Worm (Caenorhabditis elegans): Measurements from ENCODE around the gene oac-15.

Gene oac-15

ce11 chrV:16213323-16213722 lies 3.6 kb upstream of the oac-15 start:
- TF ChIP-seq elt-4 (tag; optimal IDR thresholded peaks at IDR 0.05), result no peak
- no peak for TF ChIP-seq tbx-7 (tag; optimal IDR thresholded peaks at IDR 0.05)
- no peak for TF ChIP-seq hlh-8 (tag; optimal IDR thresholded peaks at IDR 0.05)
- TF ChIP-seq ceh-31 (tag; optimal IDR thresholded peaks at IDR 0.05), result no peak
- TF ChIP-seq fkh-10 (GFP tag; optimal IDR thresholded peaks at IDR 0.05), result no peak
- TF ChIP-seq Y22D7AL.16 (tag; optimal IDR thresholded peaks at IDR 0.05), result no peak
- no peak for TF ChIP-seq pha-4 (tag; optimal IDR thresholded peaks at IDR 0.05)
- no peak for TF ChIP-seq gmeb-2 (tag; optimal IDR thresholded peaks at IDR 0.05)
- TF ChIP-seq dmd-4 (tag; optimal IDR thresholded peaks at IDR 0.05; ENCODE audit: borderline replicate concordance), result no peak
- TF ChIP-seq pqm-1 (tag; optimal IDR thresholded peaks at IDR 0.05), result no peak

DNA sequence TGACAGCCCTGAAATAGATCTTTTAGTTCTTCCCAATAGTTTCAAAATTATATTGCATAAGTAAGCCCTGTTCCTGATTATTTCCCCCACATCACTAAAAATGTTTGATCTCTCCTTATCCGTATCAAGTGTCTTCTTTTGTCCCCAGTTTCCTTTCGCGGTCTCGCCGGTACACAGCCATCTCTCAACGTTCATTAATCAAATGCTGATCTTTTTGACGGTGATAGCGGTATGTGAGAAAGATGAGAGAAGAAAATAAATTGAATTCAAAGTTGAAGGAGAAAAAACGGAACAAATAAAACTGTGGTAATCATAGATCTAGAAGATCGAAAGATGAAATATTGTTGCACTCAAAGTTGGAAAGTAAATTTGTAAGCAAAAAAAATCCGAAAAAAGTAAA lies 2.0 kb upstream of the oac-15 start:
- TF ChIP-seq ceh-24 (tag; optimal IDR thresholded peaks at IDR 0.05) (no peak), ref-2 (tag; optimal IDR thresholded peaks at IDR 0.05) (no peak), ceh-6 (GFP tag; optimal IDR thresholded peaks at IDR 0.05) (no peak), ceh-31 (tag; optimal IDR thresholded peaks at IDR 0.05) (no peak), ceh-19 (GFP tag; optimal IDR thresholded peaks at IDR 0.05) (no peak), ceh-30 (tag; optimal IDR thresholded peaks at IDR 0.05) (no peak), hlh-15 (tag; optimal IDR thresholded peaks at IDR 0.05) (no peak), pros-1 (tag; optimal IDR thresholded peaks at IDR 0.05) (no peak), hlh-13 (GFP tag; optimal IDR thresholded peaks at IDR 0.05) (no peak), pha-4 (tag; optimal IDR thresholded peaks at IDR 0.05) (no peak), gmeb-2 (tag; optimal IDR thresholded peaks at IDR 0.05) (no peak), K02D7.2 (tag; optimal IDR thresholded peaks at IDR 0.05) (no peak), hlh-8 (tag; optimal IDR thresholded peaks at IDR 0.05) (no peak), ama-1 (optimal IDR thresholded peaks at IDR 0.05) (no peak), pag-3 (tag; optimal IDR thresholded peaks at IDR 0.05; ENCODE audit: borderline replicate concordance) (no peak), Y22D7AL.16 (tag; optimal IDR thresholded peaks at IDR 0.05) (no peak), K09A11.1 (tag; optimal IDR thresholded peaks at IDR 0.05; ENCODE audit: insufficient read depth) (no peak), T23F11.4 (GFP tag; optimal IDR thresholded peaks at IDR 0.05) (no peak), ceh-22 (tag; optimal IDR thresholded peaks at IDR 0.05) (no peak), eyg-1 (tag; optimal IDR thresholded peaks at IDR 0.05) (no peak)

DNA sequence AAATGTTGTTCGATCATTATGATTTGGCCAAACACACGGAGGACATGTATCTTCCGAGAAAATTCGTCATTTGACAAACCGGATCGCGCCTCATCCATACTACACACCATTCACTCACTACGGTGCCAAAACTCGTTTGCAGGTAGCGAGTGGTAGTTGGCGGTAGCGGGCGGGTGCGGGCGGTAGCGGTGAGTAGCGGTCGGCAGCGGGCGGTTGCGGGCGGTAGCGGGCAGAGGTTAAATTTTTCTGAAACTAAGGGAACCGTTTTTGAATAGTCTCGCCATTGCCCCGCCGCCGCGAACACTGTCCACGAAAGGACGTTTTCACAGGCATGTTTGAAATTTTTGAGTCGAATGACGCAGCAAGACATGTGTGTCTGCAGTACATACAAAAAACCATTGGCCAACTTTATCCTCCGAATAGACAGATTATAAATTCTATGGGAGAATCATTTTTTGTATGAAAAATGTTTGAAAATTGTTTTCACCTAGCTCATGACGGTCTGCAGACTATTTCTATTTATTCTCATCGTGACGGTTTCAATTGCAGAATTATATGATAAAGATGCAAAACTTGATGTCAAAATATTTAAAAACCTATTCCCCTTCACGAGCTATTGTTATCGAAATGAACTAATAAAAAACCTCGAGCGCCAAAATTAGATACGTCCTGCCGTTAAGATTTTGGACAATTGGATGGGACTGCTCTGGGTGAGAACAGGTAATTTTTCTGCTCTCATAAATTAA lies 693 bp upstream of the oac-15 start, which contains the start of gene F11A5.16:
Gene F11A5.16, plus strand, starts transcription at position 696 of the 746 bp plus-strand sequence.
- TF ChIP-seq fax-1 (tag; optimal IDR thresholded peaks at IDR 0.05), result no peak
- no peak for TF ChIP-seq ceh-24 (tag; optimal IDR thresholded peaks at IDR 0.05)
- TF ChIP-seq ceh-2 (tag; optimal IDR thresholded peaks at IDR 0.05), result no peak
- TF ChIP-seq Y22D7AL.16 (tag; optimal IDR thresholded peaks at IDR 0.05), result no peak
- no peak for TF ChIP-seq syd-9 (tag; optimal IDR thresholded peaks at IDR 0.05)
- TF ChIP-seq pat-9 (tag; optimal IDR thresholded peaks at IDR 0.05), result no peak
- TF ChIP-seq ceh-18 (tag; optimal IDR thresholded peaks at IDR 0.05), result no peak

DNA sequence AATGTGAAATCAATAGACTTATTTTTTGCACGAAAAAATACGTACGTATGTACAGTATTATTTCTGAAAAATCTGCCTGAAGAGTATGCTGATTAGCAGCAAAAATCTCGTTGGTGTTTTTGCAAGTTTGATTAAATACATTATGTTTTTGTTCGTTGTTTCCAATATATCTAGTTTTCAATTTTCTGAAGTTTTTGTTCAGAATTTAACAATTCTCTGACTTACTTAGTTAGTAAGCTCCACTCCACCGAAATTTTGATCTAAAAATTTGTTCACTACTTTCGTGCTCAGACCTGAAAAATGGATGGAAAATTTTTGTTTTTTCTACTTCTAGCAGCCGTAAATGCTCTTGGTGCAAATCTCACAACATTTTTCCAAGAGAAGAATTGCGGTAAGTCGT lies 4.8 kb downstream of the oac-15 start, which contains the start of gene irld-26:
Gene irld-26, plus strand, starts transcription at position 301 of the 400 bp plus-strand sequence.
- TF ChIP-seq nfya-1 (tag; optimal IDR thresholded peaks at IDR 0.05) (no peak), hlh-13 (GFP tag; optimal IDR thresholded peaks at IDR 0.05) (no peak), ceh-30 (tag; optimal IDR thresholded peaks at IDR 0.05) (no peak), ceh-6 (GFP tag; optimal IDR thresholded peaks at IDR 0.05) (no peak), ceh-14 (tag; optimal IDR thresholded peaks at IDR 0.05) (no peak), pha-2 (tag; optimal IDR thresholded peaks at IDR 0.05) (no peak), madf-2 (tag; optimal IDR thresholded peaks at IDR 0.05) (no peak), K09A11.1 (tag; optimal IDR thresholded peaks at IDR 0.05; ENCODE audit: insufficient read depth) (no peak), C08G9.2 (tag; optimal IDR thresholded peaks at IDR 0.05) (no peak), lin-11 (tag; optimal IDR thresholded peaks at IDR 0.05) (no peak), fax-1 (tag; optimal IDR thresholded peaks at IDR 0.05) (no peak), unc-3 (GFP tag; conservative IDR thresholded peaks at IDR 0.05) (no peak), unc-3 (tag; optimal IDR thresholded peaks at IDR 0.05) (no peak), unc-55 (GFP tag; optimal IDR thresholded peaks at IDR 0.05) (no peak), tbx-2 (tag; optimal IDR thresholded peaks at IDR 0.05) (no peak), nhr-232 (tag; optimal IDR thresholded peaks at IDR 0.05) (no peak), gmeb-2 (tag; optimal IDR thresholded peaks at IDR 0.05) (no peak), odd-2 (tag; optimal IDR thresholded peaks at IDR 0.05) (no peak), ztf-16 (tag; optimal IDR thresholded peaks at IDR 0.05) (no peak)

All from whole organism, late embryonic.